Fruit fly (Drosophila melanogaster) whole organism, embryonic: ENCODE results near the gene CG5863.

Experiments
- CG10209 ChIP-seq: fragments of 200-800 bp; sonication (Bioruptor generic); optimal IDR thresholded peaks from 3 replicates; lab custom pipeline; 2017; ENCODE audit warnings: missing biosample characterization, mild to moderate bottlenecking, missing genetic modification characterization, missing genetic modification reagents
- CG10274 ChIP-seq: fragments of 200-800 bp; sonication (Bioruptor generic); optimal IDR thresholded peaks from 3 replicates; lab custom pipeline; 2017; ENCODE audit warnings: missing biosample characterization, mild to moderate bottlenecking, missing genetic modification characterization
- CG11696 ChIP-seq: fragments of 200-800 bp; sonication (Bioruptor generic); IDR thresholded peaks from 2 replicates; pipeline ENCODE4 v1.3.6; 2022; ENCODE audit warnings: missing biosample characterization, missing genetic modification characterization
- CG12071 ChIP-seq: fragments of 200-800 bp; sonication (Bioruptor generic); optimal IDR thresholded peaks from 3 replicates; lab custom pipeline; 2018; ENCODE audit warnings: missing biosample characterization, mild to moderate bottlenecking, missing genetic modification characterization
- CG14050 ChIP-seq: fragments of 200-800 bp; sonication (Bioruptor generic); IDR thresholded peaks from 3 replicates; pipeline ENCODE4 v1.3.6; 2022; ENCODE audit warnings: missing biosample characterization, missing genetic modification characterization
- CG15479 ChIP-seq: fragments of 200-800 bp; sonication (Bioruptor generic); optimal IDR thresholded peaks from 3 replicates; lab custom pipeline; 2019; ENCODE audit warnings: missing biosample characterization, mild to moderate bottlenecking, missing genetic modification characterization, moderate library complexity
- CG15696 ChIP-seq: fragments of 200-800 bp; sonication (Bioruptor generic); optimal IDR thresholded peaks from 2 replicates; lab custom pipeline; 2019; ENCODE audit warnings: missing biosample characterization, mild to moderate bottlenecking, missing genetic modification characterization, moderate library complexity
- CG16813 ChIP-seq: fragments of 200-800 bp; sonication (Bioruptor generic); IDR thresholded peaks from 3 replicates; pipeline ENCODE4 v1.3.6; 2022; ENCODE audit warnings: missing biosample characterization, missing genetic modification characterization; ENCODE audit not compliant: partially characterized antibody
- CG18599 ChIP-seq: fragments of 200-800 bp; sonication (Bioruptor generic); optimal IDR thresholded peaks from 3 replicates; lab custom pipeline; 2017; ENCODE audit warnings: missing biosample characterization, missing genetic modification characterization, mild to moderate bottlenecking, moderate library complexity, missing genetic modification reagents
- CG18619 ChIP-seq: fragments of 200-800 bp; sonication (Bioruptor generic); optimal IDR thresholded peaks from 3 replicates; lab custom pipeline; 2017; ENCODE audit warnings: missing biosample characterization, mild to moderate bottlenecking, missing genetic modification characterization
- CG2712 ChIP-seq: fragments of 200-800 bp; optimal IDR thresholded peaks from 3 replicates; lab custom pipeline; 2019; ENCODE audit warnings: missing biosample characterization, mild to moderate bottlenecking, missing genetic modification characterization, moderate library complexity
- CG30020 ChIP-seq: fragments of 200-800 bp; optimal IDR thresholded peaks from 2 replicates; lab custom pipeline; 2019; ENCODE audit warnings: missing biosample characterization, mild to moderate bottlenecking, missing genetic modification characterization, moderate library complexity
- CG33557 ChIP-seq: fragments of 200-800 bp; sonication (Bioruptor generic); optimal IDR thresholded peaks from 2 replicates; lab custom pipeline; 2019; ENCODE audit warnings: missing biosample characterization, mild to moderate bottlenecking, missing genetic modification characterization, moderate library complexity
- CG3407 ChIP-seq: fragments of 200-800 bp; sonication (Bioruptor generic); optimal IDR thresholded peaks from 2 replicates; lab custom pipeline; 2018; ENCODE audit warnings: missing biosample characterization, mild to moderate bottlenecking, missing genetic modification characterization
- CG34224 ChIP-seq: fragments of 200-800 bp; sonication (Bioruptor generic); IDR thresholded peaks from 3 replicates; pipeline ENCODE4 v1.3.6; 2022; ENCODE audit warnings: missing biosample characterization, missing genetic modification characterization; ENCODE audit not compliant: partially characterized antibody
- CG3847 ChIP-seq: fragments of 200-800 bp; sonication (Bioruptor generic); IDR thresholded peaks from 2 replicates; pipeline ENCODE4 v1.3.6; 2022; ENCODE audit warnings: missing biosample characterization, missing genetic modification characterization
- CG3995 ChIP-seq: fragments of 200-800 bp; sonication (Bioruptor generic); optimal IDR thresholded peaks from 3 replicates; lab custom pipeline; 2016; ENCODE audit warnings: missing biosample characterization, missing genetic modification characterization
- CG4424 ChIP-seq: fragments of 200-800 bp; sonication (Bioruptor generic); optimal IDR thresholded peaks from 3 replicates; lab custom pipeline; 2016; ENCODE audit warnings: missing biosample characterization, missing genetic modification characterization
- CG7928 ChIP-seq: fragments of 200-800 bp; sonication (Bioruptor generic); optimal IDR thresholded peaks from 2 replicates; lab custom pipeline; 2017; ENCODE audit warnings: missing biosample characterization, mild to moderate bottlenecking, missing genetic modification characterization
- CG8388 ChIP-seq: fragments of 200-800 bp; sonication (Bioruptor generic); optimal IDR thresholded peaks from 2 replicates; lab custom pipeline; 2019; ENCODE audit warnings: missing biosample characterization, mild to moderate bottlenecking, missing genetic modification characterization, moderate library complexity
- CHES-1-like ChIP-seq: fragments of 200-800 bp; sonication (Bioruptor generic); optimal IDR thresholded peaks from 2 replicates; lab custom pipeline; 2016; ENCODE audit warnings: missing biosample characterization, missing genetic modification characterization
- Deaf1 ChIP-seq: fragments of 200-800 bp; optimal IDR thresholded peaks from 3 replicates; lab custom pipeline; 2019; ENCODE audit warnings: missing biosample characterization, mild to moderate bottlenecking, missing genetic modification characterization, moderate library complexity
- Ets97D ChIP-seq: fragments of 200-800 bp; sonication (Bioruptor generic); optimal IDR thresholded peaks from 3 replicates; lab custom pipeline; 2016; ENCODE audit warnings: missing biosample characterization, missing genetic modification characterization
- Hr3 ChIP-seq: fragments of 200-800 bp; sonication (Bioruptor generic); optimal IDR thresholded peaks from 3 replicates; lab custom pipeline; 2016; ENCODE audit warnings: missing biosample characterization, missing genetic modification characterization
- Meics ChIP-seq: fragments of 200-800 bp; sonication (Bioruptor generic); optimal IDR thresholded peaks from 2 replicates; lab custom pipeline; 2017; ENCODE audit warnings: missing biosample characterization, mild to moderate bottlenecking, missing genetic modification characterization
- Nf-YC ChIP-seq: fragments of 200-800 bp; optimal IDR thresholded peaks from 3 replicates; lab custom pipeline; 2019; ENCODE audit warnings: missing biosample characterization, mild to moderate bottlenecking, missing genetic modification characterization, moderate library complexity
- NfI ChIP-seq: fragments of 200-800 bp; sonication (Bioruptor generic); optimal IDR thresholded peaks from 3 replicates; lab custom pipeline; 2018; ENCODE audit warnings: missing biosample characterization, mild to moderate bottlenecking, missing genetic modification characterization, moderate library complexity
- Oaz ChIP-seq: fragments of 200-800 bp; sonication (Bioruptor generic); IDR thresholded peaks from 2 replicates; pipeline ENCODE4 v1.3.6; 2022; ENCODE audit warnings: missing biosample characterization, missing genetic modification characterization
- Opbp ChIP-seq: fragments of 200-800 bp; sonication (Bioruptor generic); IDR thresholded peaks from 3 replicates; pipeline ENCODE4 v1.3.6; 2022; ENCODE audit warnings: missing biosample characterization, missing genetic modification characterization; ENCODE audit not compliant: partially characterized antibody
- Rfx ChIP-seq: fragments of 200-800 bp; sonication (Bioruptor generic); IDR thresholded peaks from 2 replicates; pipeline ENCODE4 v1.3.6; 2022; ENCODE audit warnings: missing biosample characterization, missing genetic modification characterization
- Scr ChIP-seq: fragments of 200-800 bp; sonication (Bioruptor generic); IDR thresholded peaks from 2 replicates; pipeline ENCODE4 v1.3.6; 2022; ENCODE audit warnings: missing biosample characterization, missing genetic modification characterization; ENCODE audit not compliant: partially characterized antibody
- Sin3A ChIP-seq: fragments of >200 bp; optimal IDR thresholded peaks from 2 replicates; lab custom pipeline; 2018
- Taf1 ChIP-seq: fragments of 200-800 bp; sonication (Bioruptor generic); IDR thresholded peaks from 2 replicates; pipeline ENCODE4 v1.3.6; 2022; ENCODE audit warnings: missing biosample characterization, missing genetic modification characterization
- Usf ChIP-seq: fragments of 200-800 bp; sonication (Bioruptor generic); optimal IDR thresholded peaks from 2 replicates; lab custom pipeline; 2017; ENCODE audit warnings: missing genotype, missing biosample characterization, missing genetic modification characterization
- ash1 ChIP-seq: fragments of 200-800 bp; sonication (Bioruptor generic); optimal IDR thresholded peaks from 2 replicates; lab custom pipeline; 2018; ENCODE audit warnings: missing biosample characterization, mild to moderate bottlenecking, missing genetic modification characterization
- cwo ChIP-seq: fragments of 200-800 bp; sonication (Bioruptor generic); optimal IDR thresholded peaks from 3 replicates; lab custom pipeline; 2017; ENCODE audit warnings: missing biosample characterization, missing genetic modification characterization, mild to moderate bottlenecking, moderate library complexity, missing genetic modification reagents
- gfzf ChIP-seq: fragments of 200-800 bp; sonication (Bioruptor generic); optimal IDR thresholded peaks from 2 replicates; lab custom pipeline; 2016; ENCODE audit warnings: missing biosample characterization, mild to moderate bottlenecking, missing genetic modification characterization, moderate library complexity
- kay ChIP-seq: fragments of 200-800 bp; sonication (Bioruptor generic); optimal IDR thresholded peaks from 2 replicates; lab custom pipeline; 2016; ENCODE audit warnings: missing biosample characterization, missing genetic modification characterization
- lbe ChIP-seq: fragments of 200-800 bp; sonication (Bioruptor generic); optimal IDR thresholded peaks from 2 replicates; lab custom pipeline; 2016; ENCODE audit warnings: missing biosample characterization, mild to moderate bottlenecking, missing genetic modification characterization
- lilli ChIP-seq: fragments of 200-800 bp; sonication (Bioruptor generic); optimal IDR thresholded peaks from 3 replicates; lab custom pipeline; 2016; ENCODE audit warnings: missing biosample characterization, missing genetic modification characterization
- lmd ChIP-seq: fragments of 200-800 bp; sonication (Bioruptor generic); IDR thresholded peaks from 2 replicates; pipeline ENCODE4 v1.3.6; 2022; ENCODE audit warnings: missing biosample characterization, missing genetic modification characterization
- mirr ChIP-seq: fragments of 200-800 bp; sonication (Bioruptor generic); optimal IDR thresholded peaks from 3 replicates; lab custom pipeline; 2018; ENCODE audit warnings: missing biosample characterization, mild to moderate bottlenecking, missing genetic modification characterization
- pum ChIP-seq: fragments of 200-800 bp; sonication (Bioruptor generic); optimal IDR thresholded peaks from 2 replicates; lab custom pipeline; 2016; ENCODE audit warnings: missing biosample characterization, missing genetic modification characterization
- scrt ChIP-seq: fragments of 200-800 bp; sonication (Bioruptor generic); optimal IDR thresholded peaks from 2 replicates; lab custom pipeline; 2018; ENCODE audit warnings: missing biosample characterization, mild to moderate bottlenecking, missing genetic modification characterization, moderate library complexity
- sim ChIP-seq: fragments of 200-800 bp; sonication (Bioruptor generic); IDR thresholded peaks from 2 replicates; pipeline ENCODE4 v1.3.6; 2022; ENCODE audit warnings: missing biosample characterization, missing genetic modification characterization
- slp2 ChIP-seq: fragments of 200-800 bp; sonication (Bioruptor generic); optimal IDR thresholded peaks from 2 replicates; lab custom pipeline; 2016; ENCODE audit warnings: missing biosample characterization, missing genetic modification characterization
- stwl ChIP-seq: fragments of 200-800 bp; sonication (Bioruptor generic); optimal IDR thresholded peaks from 3 replicates; lab custom pipeline; 2018; ENCODE audit warnings: missing biosample characterization, mild to moderate bottlenecking, missing genetic modification characterization, moderate library complexity
- wdn ChIP-seq: fragments of 200-800 bp; sonication (Bioruptor generic); IDR thresholded peaks from 2 replicates; pipeline ENCODE4 v1.3.6; 2022; ENCODE audit warnings: missing biosample characterization, missing genetic modification characterization
- wek ChIP-seq: fragments of 200-800 bp; sonication (Bioruptor generic); optimal IDR thresholded peaks from 3 replicates; lab custom pipeline; 2018; ENCODE audit warnings: missing biosample characterization, mild to moderate bottlenecking, missing genetic modification characterization, moderate library complexity
- z ChIP-seq: fragments of 200-800 bp; sonication (Bioruptor generic); IDR thresholded peaks from 3 replicates; pipeline ENCODE4 v1.3.6; 2022; ENCODE audit warnings: missing biosample characterization, missing genetic modification characterization

Gene CG5863

dm6 chr3R:17401289-17401752, 9.6 kb upstream of the CG5863 start (continued):
- TF ChIP-seq Rfx (GFP tag; lab: Robert Waterston, UW) (peak; percentile 75), pum (GFP tag; lab: Kevin White, UChicago) (peak; percentile 52), CG2712 (tag; lab: Kevin White, UChicago) (peak; percentile 52), Meics (peak; percentile 33), CG33557 (GFP tag; lab: Kevin White, UChicago) (no peak), CG4424 (no peak), stwl (peak; percentile 81), CG10209 (peak; percentile 43), Nf-YC (tag; lab: Kevin White, UChicago) (peak; percentile 50), CG30020 (tag; lab: Kevin White, UChicago) (peak; percentile 91), CG8388 (GFP tag; lab: Kevin White, UChicago) (peak; percentile 18), CG12071 (no peak), CG3407 (GFP tag; lab: Kevin White, UChicago) (no peak), CG10274 (GFP tag; lab: Kevin White, UChicago) (no peak), lbe (GFP tag; lab: Kevin White, UChicago) (peak; percentile 3), mirr (GFP tag; lab: Kevin White, UChicago) (peak; percentile 17), CG18619 (GFP tag; lab: Kevin White, UChicago) (peak; percentile 15), CG18599 (GFP tag; lab: Kevin White, UChicago) (peak; percentile 59), Oaz (GFP tag; lab: Robert Waterston, UW) (no peak), CG16813 (GFP tag; lab: Robert Waterston, UW) (peak; percentile 80), Sin3A (lab: Kevin White, UChicago) (no peak), CHES-1-like (GFP tag; lab: Kevin White, UChicago) (peak; percentile 67), Taf1 (GFP tag; lab: Robert Waterston, UW) (no peak), gfzf (GFP tag; lab: Kevin White, UChicago) (no peak), CG15479 (no peak), z (GFP tag; lab: Robert Waterston, UW) (no peak), Deaf1 (tag; lab: Kevin White, UChicago) (peak; percentile 2), wek (GFP tag; lab: Kevin White, UChicago) (no peak), CG11696 (GFP tag; lab: Robert Waterston, UW) (no peak), CG34224 (GFP tag; lab: Robert Waterston, UW) (peak; percentile 77; the same call in 1 of the 3 replicates), kay (GFP tag; lab: Kevin White, UChicago) (peak; percentile 30), CG14050 (GFP tag; lab: Robert Waterston, UW) (peak; percentile 11; the same call in 1 of the 3 replicates), ash1 (GFP tag; lab: Kevin White, UChicago) (no peak), lmd (peak; percentile 27; the same call in 1 of the 2 replicates), CG7928 (no peak), slp2 (GFP tag; lab: Kevin White, UChicago) (peak; percentile 43), sim (GFP tag; lab: Robert Waterston, UW) (no peak), CG3847 (GFP tag; lab: Robert Waterston, UW) (peak; percentile 40), Opbp (GFP tag; lab: Robert Waterston, UW) (peak; percentile 86), scrt (GFP tag; lab: Kevin White, UChicago) (peak; percentile 28), lilli (GFP tag; lab: Kevin White, UChicago) (peak; percentile 83), Usf (GFP tag; lab: Kevin White, UChicago) (no peak), wdn (GFP tag; lab: Robert Waterston, UW) (0 out of 2 replicates have a peak, but pooled peaks have one; percentile 8), CG3995 (peak; percentile 45), Hr3 (GFP tag; lab: Kevin White, UChicago) (peak; percentile 53), Ets97D (GFP tag; lab: Kevin White, UChicago) (peak; percentile 45), NfI (GFP tag; lab: Kevin White, UChicago) (peak; percentile 69), CG15696 (no peak), Scr (GFP tag; lab: Robert Waterston, UW) (peak; percentile 84), cwo (GFP tag; lab: Kevin White, UChicago) (no peak)
